Fruit fly (Drosophila melanogaster): ENCODE data around the gene CG6813.

The CG6813 gene

dm6 chr3R:11656614-11657216 is 30.3 kb upstream of the CG6813 start:
- no peak for TF ChIP-seq cnc (optimal IDR thresholded peaks at IDR 0.05)
- peak; percentile 48 for TF ChIP-seq Clk (GFP tag; optimal IDR thresholded peaks at IDR 0.05)
- TF ChIP-seq CG1620 (GFP tag; optimal IDR thresholded peaks at IDR 0.05): peak; percentile 61
- TF ChIP-seq Mnt (GFP tag; optimal IDR thresholded peaks at IDR 0.05): peak; percentile 46
- no peak for TF ChIP-seq pad (GFP tag; optimal IDR thresholded peaks at IDR 0.05)
- peak; percentile 91 for TF ChIP-seq CG33017 (tag; optimal IDR thresholded peaks at IDR 0.05)
- peak; percentile 71 for TF ChIP-seq CG12768 (GFP tag; optimal IDR thresholded peaks at IDR 0.05)
- no peak for TF ChIP-seq ovo (GFP tag; optimal IDR thresholded peaks at IDR 0.05)
- peak; percentile 79 for TF ChIP-seq kay (GFP tag; ENCODE audit: borderline replicate concordance)
- TF ChIP-seq CG7045 (GFP tag; optimal IDR thresholded peaks at IDR 0.05): peak; percentile 71
- peak; percentile 67 for TF ChIP-seq Hr96 (GFP tag; optimal IDR thresholded peaks at IDR 0.05)
- peak; percentile 68 for TF ChIP-seq CG5204 (GFP tag; optimal IDR thresholded peaks at IDR 0.05)
- TF ChIP-seq toe (GFP tag; optimal IDR thresholded peaks at IDR 0.05): peak; percentile 11
- TF ChIP-seq CG7101 (tag; optimal IDR thresholded peaks at IDR 0.05): peak; percentile 92
- peak; percentile 88 for TF ChIP-seq CG14711 (tag; optimal IDR thresholded peaks at IDR 0.05)
- peak; percentile 97 for TF ChIP-seq bab1 (GFP tag; optimal IDR thresholded peaks at IDR 0.05)
- no peak for TF ChIP-seq cic (GFP tag; optimal IDR thresholded peaks at IDR 0.05)
- TF ChIP-seq tj (GFP tag; optimal IDR thresholded peaks at IDR 0.05): peak; percentile 41
- peak; percentile 56 for TF ChIP-seq Crg-1 (GFP tag; optimal IDR thresholded peaks at IDR 0.05)
- peak; percentile 60 for TF ChIP-seq CG11617 (GFP tag; optimal IDR thresholded peaks at IDR 0.05)

dm6 chr3R:11655873-11656374 is 29.5 kb upstream of the CG6813 start, which contains the start of gene CG42327:
TSS of gene CG42327 (plus strand) at chr3R:11656149.
- peak; percentile 56 for TF ChIP-seq cic (GFP tag; optimal IDR thresholded peaks at IDR 0.05)
- TF ChIP-seq bab1 (GFP tag; optimal IDR thresholded peaks at IDR 0.05): peak; percentile 87
- peak; percentile 83 for TF ChIP-seq CG7101 (tag; optimal IDR thresholded peaks at IDR 0.05)
- no peak for TF ChIP-seq kay (GFP tag; ENCODE audit: borderline replicate concordance)
- no peak for TF ChIP-seq cnc (optimal IDR thresholded peaks at IDR 0.05)
- peak; percentile 64 for TF ChIP-seq Mnt (GFP tag; optimal IDR thresholded peaks at IDR 0.05)
- peak; percentile 25 for TF ChIP-seq Crg-1 (GFP tag; optimal IDR thresholded peaks at IDR 0.05)
- TF ChIP-seq pad (GFP tag; optimal IDR thresholded peaks at IDR 0.05): peak; percentile 99
- TF ChIP-seq CG14711 (tag; optimal IDR thresholded peaks at IDR 0.05): peak; percentile 69
- no peak for TF ChIP-seq tj (GFP tag; optimal IDR thresholded peaks at IDR 0.05)
- TF ChIP-seq CG7045 (GFP tag; optimal IDR thresholded peaks at IDR 0.05): peak; percentile 47
- peak; percentile 31 for TF ChIP-seq Hr96 (GFP tag; optimal IDR thresholded peaks at IDR 0.05)
- TF ChIP-seq CG11617 (GFP tag; optimal IDR thresholded peaks at IDR 0.05): peak; percentile 80
- TF ChIP-seq toe (GFP tag; optimal IDR thresholded peaks at IDR 0.05): peak; percentile 25
- TF ChIP-seq Clk (GFP tag; optimal IDR thresholded peaks at IDR 0.05): no peak
- no peak for TF ChIP-seq ovo (GFP tag; optimal IDR thresholded peaks at IDR 0.05)
- peak; percentile 30 for TF ChIP-seq CG12768 (GFP tag; optimal IDR thresholded peaks at IDR 0.05)
- peak; percentile 71 for TF ChIP-seq CG33017 (tag; optimal IDR thresholded peaks at IDR 0.05)

- TF ChIP-seq bab1 (GFP tag; optimal IDR thresholded peaks at IDR 0.05): peak; percentile 71
- TF ChIP-seq Crg-1 (GFP tag; optimal IDR thresholded peaks at IDR 0.05): peak; percentile 68
- TF ChIP-seq CG11617 (GFP tag; optimal IDR thresholded peaks at IDR 0.05): peak; percentile 66
- TF ChIP-seq CG7045 (GFP tag; optimal IDR thresholded peaks at IDR 0.05): peak; percentile 49
- TF ChIP-seq toe (GFP tag; optimal IDR thresholded peaks at IDR 0.05): peak; percentile 76
- peak; percentile 65 for TF ChIP-seq kay (GFP tag; ENCODE audit: borderline replicate concordance)
- peak; percentile 59 for TF ChIP-seq Hr96 (GFP tag; optimal IDR thresholded peaks at IDR 0.05)
- no peak for TF ChIP-seq CG12768 (GFP tag; optimal IDR thresholded peaks at IDR 0.05)
- peak; percentile 52 for TF ChIP-seq CG33017 (tag; optimal IDR thresholded peaks at IDR 0.05)
- peak; percentile 67 for TF ChIP-seq pad (GFP tag; optimal IDR thresholded peaks at IDR 0.05)
- TF ChIP-seq CG5204 (GFP tag; optimal IDR thresholded peaks at IDR 0.05): peak; percentile 55
- peak; percentile 47 for TF ChIP-seq CG14711 (tag; optimal IDR thresholded peaks at IDR 0.05)
- peak; percentile 76 for TF ChIP-seq CG1620 (GFP tag; optimal IDR thresholded peaks at IDR 0.05)
- TF ChIP-seq tj (GFP tag; optimal IDR thresholded peaks at IDR 0.05): peak; percentile 42
- TF ChIP-seq CG7101 (tag; optimal IDR thresholded peaks at IDR 0.05): peak; percentile 74
- no peak for TF ChIP-seq cnc (optimal IDR thresholded peaks at IDR 0.05)
- peak; percentile 67 for TF ChIP-seq ovo (GFP tag; optimal IDR thresholded peaks at IDR 0.05)
- peak; percentile 78 for TF ChIP-seq cic (GFP tag; optimal IDR thresholded peaks at IDR 0.05)
- TF ChIP-seq Clk (GFP tag; optimal IDR thresholded peaks at IDR 0.05): peak; percentile 43
- TF ChIP-seq Mnt (GFP tag; optimal IDR thresholded peaks at IDR 0.05): peak; percentile 97
Measured at dm6 chr3R:11650105-11651039, 23.9 kb upstream of the CG6813 start, which contains the start of the genes Csk and Elp1. TSS of gene Csk (minus strand) at chr3R:11650706. TSS of gene Elp1 (plus strand) at chr3R:11650971.

dm6 chr3R:11649449-11649848 is 23.0 kb upstream of the CG6813 start:
- TF ChIP-seq kay (GFP tag; ENCODE audit: borderline replicate concordance): no peak
- TF ChIP-seq CG11617 (GFP tag; optimal IDR thresholded peaks at IDR 0.05): peak; percentile 48
- peak; percentile 84 for TF ChIP-seq CG33017 (tag; optimal IDR thresholded peaks at IDR 0.05)
- no peak for TF ChIP-seq tj (GFP tag; optimal IDR thresholded peaks at IDR 0.05)
- peak; percentile 82 for TF ChIP-seq CG7101 (tag; optimal IDR thresholded peaks at IDR 0.05)
- TF ChIP-seq CG5204 (GFP tag; optimal IDR thresholded peaks at IDR 0.05): peak; percentile 72
- peak; percentile 84 for TF ChIP-seq CG7045 (GFP tag; optimal IDR thresholded peaks at IDR 0.05)
- peak; percentile 70 for TF ChIP-seq CG14711 (tag; optimal IDR thresholded peaks at IDR 0.05)
- no peak for TF ChIP-seq cnc (optimal IDR thresholded peaks at IDR 0.05)
- TF ChIP-seq Clk (GFP tag; optimal IDR thresholded peaks at IDR 0.05): peak; percentile 68
- peak; percentile 36 for TF ChIP-seq pad (GFP tag; optimal IDR thresholded peaks at IDR 0.05)
- no peak for TF ChIP-seq Mnt (GFP tag; optimal IDR thresholded peaks at IDR 0.05)
- no peak for TF ChIP-seq ovo (GFP tag; optimal IDR thresholded peaks at IDR 0.05)
- TF ChIP-seq toe (GFP tag; optimal IDR thresholded peaks at IDR 0.05): peak; percentile 45
- peak; percentile 48 for TF ChIP-seq Hr96 (GFP tag; optimal IDR thresholded peaks at IDR 0.05)
- peak; percentile 82 for TF ChIP-seq bab1 (GFP tag; optimal IDR thresholded peaks at IDR 0.05)
- TF ChIP-seq cic (GFP tag; optimal IDR thresholded peaks at IDR 0.05): no peak
- peak; percentile 80 for TF ChIP-seq CG12768 (GFP tag; optimal IDR thresholded peaks at IDR 0.05)
- TF ChIP-seq CG1620 (GFP tag; optimal IDR thresholded peaks at IDR 0.05): peak; percentile 50
- peak; percentile 33 for TF ChIP-seq Crg-1 (GFP tag; optimal IDR thresholded peaks at IDR 0.05)

Data from whole organism, adult.